5 fruit fly cellular contexts compared by ENCODE assay signal in genomic region chr2L:10987370-10987853, dm6.
TF ChIP-seq lines count a peak whose summit lies in the region.

Gene piwi, minus strand, starts transcription at chr2L:10987420.
Gene CG12253, plus strand, starts transcription at chr2L:10987806.

- TF ChIP-seq CTCF in whole organism, embryonic (GFP tag; optimal IDR thresholded peaks at IDR 0.05; lab: Kevin White, UChicago), result no peak

TF ChIP-seq in whole organism, adult, 20 proteins besides CTCF, POLR2A, EP300 and RAD21:
- no peak for TF ChIP-seq CG5204 (GFP tag; optimal IDR thresholded peaks at IDR 0.05; lab: Kevin White, UChicago)
- peak; percentile 50 for TF ChIP-seq CG11617 (GFP tag; optimal IDR thresholded peaks at IDR 0.05; lab: Kevin White, UChicago)
- TF ChIP-seq pad (GFP tag; optimal IDR thresholded peaks at IDR 0.05; lab: Kevin White, UChicago), result no peak
- peak; percentile 79 for TF ChIP-seq CG7101 (tag; optimal IDR thresholded peaks at IDR 0.05; lab: Kevin White, UChicago)
- TF ChIP-seq CG14711 (tag; optimal IDR thresholded peaks at IDR 0.05; lab: Kevin White, UChicago), result peak; percentile 39
- TF ChIP-seq CG33017 (tag; optimal IDR thresholded peaks at IDR 0.05; lab: Kevin White, UChicago), result peak; percentile 74
- peak; percentile 17 for TF ChIP-seq CG1620 (GFP tag; optimal IDR thresholded peaks at IDR 0.05; lab: Kevin White, UChicago)
- peak; percentile 1 for TF ChIP-seq toe (GFP tag; optimal IDR thresholded peaks at IDR 0.05; lab: Kevin White, UChicago)
- peak; percentile 71 for TF ChIP-seq bab1 (GFP tag; optimal IDR thresholded peaks at IDR 0.05; lab: Kevin White, UChicago)

TF ChIP-seq in whole organism, embryonic, 481 proteins besides CTCF, POLR2A, EP300 and RAD21 (continues in another document):
- no peak for TF ChIP-seq CG4360 (GFP tag; IDR thresholded peaks at IDR 0.05; lab: Robert Waterston, UW)
- TF ChIP-seq Sox102F (GFP tag; optimal IDR thresholded peaks at IDR 0.05; lab: Kevin White, UChicago), result peak; percentile 93
- TF ChIP-seq CHES-1-like (GFP tag; optimal IDR thresholded peaks at IDR 0.05; lab: Kevin White, UChicago), result peak; percentile 32
- peak; percentile 8 for TF ChIP-seq Atf3 (GFP tag; optimal IDR thresholded peaks at IDR 0.05; lab: Kevin White, UChicago)
- TF ChIP-seq CG12155 (GFP tag; optimal IDR thresholded peaks at IDR 0.05; lab: Kevin White, UChicago), result peak; percentile 69
- no peak for TF ChIP-seq CG12071 (GFP tag; optimal IDR thresholded peaks at IDR 0.05; lab: Kevin White, UChicago)
- TF ChIP-seq tna (GFP tag; IDR thresholded peaks at IDR 0.05; lab: Robert Waterston, UW; ENCODE audit: partially characterized antibody), result no peak
- no peak for TF ChIP-seq disco-r (GFP tag; optimal IDR thresholded peaks at IDR 0.05; lab: Kevin White, UChicago)
- no peak for TF ChIP-seq Neu2 (GFP tag; optimal IDR thresholded peaks at IDR 0.05; lab: Kevin White, UChicago; ENCODE audit: borderline replicate concordance)
- TF ChIP-seq CG10431 (GFP tag; optimal IDR thresholded peaks at IDR 0.05; lab: Kevin White, UChicago), result no peak
- TF ChIP-seq sisA (GFP tag; IDR thresholded peaks at IDR 0.05; lab: Robert Waterston, UW), result no peak
- peak; percentile 35 for TF ChIP-seq CG3838 (GFP tag; optimal IDR thresholded peaks at IDR 0.05; lab: Kevin White, UChicago)
- no peak for TF ChIP-seq B-H1 (GFP tag; IDR thresholded peaks at IDR 0.05; lab: Robert Waterston, UW)
- TF ChIP-seq sqz (GFP tag; optimal IDR thresholded peaks at IDR 0.05; lab: Kevin White, UChicago), result no peak
- TF ChIP-seq lbe (GFP tag; optimal IDR thresholded peaks at IDR 0.05; lab: Kevin White, UChicago), result no peak
- peak; percentile 23 for TF ChIP-seq CG16863 (GFP tag; optimal IDR thresholded peaks at IDR 0.05; lab: Kevin White, UChicago)
- peak; percentile 69; the same call in 2 of the 3 replicates for TF ChIP-seq Dbx (GFP tag; IDR thresholded peaks at IDR 0.05; lab: Robert Waterston, UW)
- no peak for TF ChIP-seq Dref (GFP tag; IDR thresholded peaks at IDR 0.05; lab: Robert Waterston, UW)
- TF ChIP-seq Sry-δ (GFP tag; optimal IDR thresholded peaks at IDR 0.05; lab: Kevin White, UChicago), result no peak
- peak; percentile 29 for TF ChIP-seq kay (GFP tag; optimal IDR thresholded peaks at IDR 0.05; lab: Kevin White, UChicago)

TF ChIP-seq in whole organism, prepupa, 60 proteins besides CTCF, POLR2A, EP300 and RAD21 (continues in another document):
- TF ChIP-seq CG9139 (GFP tag; optimal IDR thresholded peaks at IDR 0.05; lab: Kevin White, UChicago) (no peak), salr (GFP tag; optimal IDR thresholded peaks at IDR 0.05; lab: Kevin White, UChicago) (no peak), Ets96B (tag; optimal IDR thresholded peaks at IDR 0.05; lab: Kevin White, UChicago) (no peak), esn (GFP tag; optimal IDR thresholded peaks at IDR 0.05; lab: Kevin White, UChicago) (peak; percentile 79), CG8119 (GFP tag; IDR thresholded peaks at IDR 0.05; lab: Robert Waterston, UW) (peak; percentile 88; the same call in 2 of the 3 replicates), CG3919 (GFP tag; optimal IDR thresholded peaks at IDR 0.05; lab: Kevin White, UChicago) (no peak), fkh (GFP tag; optimal IDR thresholded peaks at IDR 0.05; lab: Kevin White, UChicago) (peak; percentile 69), dac (GFP tag; optimal IDR thresholded peaks at IDR 0.05; lab: Kevin White, UChicago) (peak; percentile 14), CG31627 (GFP tag; optimal IDR thresholded peaks at IDR 0.05; lab: Kevin White, UChicago) (peak; percentile 65), ss (GFP tag; optimal IDR thresholded peaks at IDR 0.05; lab: Kevin White, UChicago) (no peak), CG11902 (GFP tag; optimal IDR thresholded peaks at IDR 0.05; lab: Kevin White, UChicago) (peak; percentile 18), Sox14 (GFP tag; optimal IDR thresholded peaks at IDR 0.05; lab: Kevin White, UChicago) (no peak), svp (GFP tag; lab: Kevin White, UChicago) (no peak), Eip78C (GFP tag; lab: Kevin White, UChicago) (no peak), Smox (GFP tag; optimal IDR thresholded peaks at IDR 0.05; lab: Kevin White, UChicago) (no peak), CG6792 (GFP tag; optimal IDR thresholded peaks at IDR 0.05; lab: Kevin White, UChicago) (no peak), Lpt (GFP tag; optimal IDR thresholded peaks at IDR 0.05; lab: Kevin White, UChicago) (no peak), net (GFP tag; optimal IDR thresholded peaks at IDR 0.05; lab: Kevin White, UChicago) (no peak), CG6276 (GFP tag; optimal IDR thresholded peaks at IDR 0.05; lab: Kevin White, UChicago) (no peak), eg (GFP tag; IDR thresholded peaks at IDR 0.05; lab: Robert Waterston, UW) (no peak), CG16779 (tag; optimal IDR thresholded peaks at IDR 0.05; lab: Kevin White, UChicago) (no peak), Hr4 (GFP tag; optimal IDR thresholded peaks at IDR 0.05; lab: Kevin White, UChicago) (peak; percentile 58), lz (GFP tag; optimal IDR thresholded peaks at IDR 0.05; lab: Kevin White, UChicago) (peak; percentile 66)

TF ChIP-seq in whole organism, pupa, 21 proteins besides CTCF, POLR2A, EP300 and RAD21:
- peak; percentile 85 for TF ChIP-seq CG15710 (tag; optimal IDR thresholded peaks at IDR 0.05; lab: Kevin White, UChicago)
- TF ChIP-seq CG34367 (tag; optimal IDR thresholded peaks at IDR 0.05; lab: Kevin White, UChicago), result peak; percentile 70
- no peak for TF ChIP-seq EcR (GFP tag; optimal IDR thresholded peaks at IDR 0.05; lab: Kevin White, UChicago)
- peak; percentile 74 for TF ChIP-seq CG9948 (tag; optimal IDR thresholded peaks at IDR 0.05; lab: Kevin White, UChicago)
- peak; percentile 55 for TF ChIP-seq Snoo (tag; optimal IDR thresholded peaks at IDR 0.05; lab: Kevin White, UChicago)

TF ChIP-seq in whole organism, wandering third instar larva, 38 proteins besides CTCF, POLR2A, EP300 and RAD21:
- TF ChIP-seq OdsH (GFP tag; optimal IDR thresholded peaks at IDR 0.05; lab: Kevin White, UChicago) (peak; percentile 50), tai (GFP tag; optimal IDR thresholded peaks at IDR 0.05; lab: Kevin White, UChicago) (peak; percentile 57), Vsx2 (GFP tag; optimal IDR thresholded peaks at IDR 0.05; lab: Kevin White, UChicago; ENCODE audit: partially characterized antibody) (peak; percentile 93), CrebA (GFP tag; optimal IDR thresholded peaks at IDR 0.05; lab: Kevin White, UChicago; ENCODE audit: borderline replicate concordance) (no peak), brk (GFP tag; optimal IDR thresholded peaks at IDR 0.05; lab: Kevin White, UChicago) (peak; percentile 67), GATAd (GFP tag; optimal IDR thresholded peaks at IDR 0.05; lab: Kevin White, UChicago) (no peak), Dif (GFP tag; optimal IDR thresholded peaks at IDR 0.05; lab: Kevin White, UChicago; ENCODE audit: partially characterized antibody) (peak; percentile 61), woc (GFP tag; optimal IDR thresholded peaks at IDR 0.05; lab: Kevin White, UChicago) (peak; percentile 28), ey (GFP tag; optimal IDR thresholded peaks at IDR 0.05; lab: Kevin White, UChicago) (peak; percentile 44), Rel (GFP tag; optimal IDR thresholded peaks at IDR 0.05; lab: Kevin White, UChicago) (no peak), Rel (tag; optimal IDR thresholded peaks at IDR 0.05; lab: Kevin White, UChicago) (peak; percentile 47), Hr83 (GFP tag; optimal IDR thresholded peaks at IDR 0.05; lab: Kevin White, UChicago; ENCODE audit: poor library complexity, severe bottlenecking) (no peak), psq (GFP tag; optimal IDR thresholded peaks at IDR 0.05; lab: Kevin White, UChicago) (peak; percentile 49), jim (GFP tag; optimal IDR thresholded peaks at IDR 0.05; lab: Kevin White, UChicago) (no peak), sv (GFP tag; optimal IDR thresholded peaks at IDR 0.05; lab: Kevin White, UChicago) (peak; percentile 50)
